Worm (Caenorhabditis elegans): Measurements from ENCODE around the gene unc-44.
A peak's percentile ranks its signal among the peaks of the same experiment; 100 is the strongest.

The unc-44 gene

DNA sequence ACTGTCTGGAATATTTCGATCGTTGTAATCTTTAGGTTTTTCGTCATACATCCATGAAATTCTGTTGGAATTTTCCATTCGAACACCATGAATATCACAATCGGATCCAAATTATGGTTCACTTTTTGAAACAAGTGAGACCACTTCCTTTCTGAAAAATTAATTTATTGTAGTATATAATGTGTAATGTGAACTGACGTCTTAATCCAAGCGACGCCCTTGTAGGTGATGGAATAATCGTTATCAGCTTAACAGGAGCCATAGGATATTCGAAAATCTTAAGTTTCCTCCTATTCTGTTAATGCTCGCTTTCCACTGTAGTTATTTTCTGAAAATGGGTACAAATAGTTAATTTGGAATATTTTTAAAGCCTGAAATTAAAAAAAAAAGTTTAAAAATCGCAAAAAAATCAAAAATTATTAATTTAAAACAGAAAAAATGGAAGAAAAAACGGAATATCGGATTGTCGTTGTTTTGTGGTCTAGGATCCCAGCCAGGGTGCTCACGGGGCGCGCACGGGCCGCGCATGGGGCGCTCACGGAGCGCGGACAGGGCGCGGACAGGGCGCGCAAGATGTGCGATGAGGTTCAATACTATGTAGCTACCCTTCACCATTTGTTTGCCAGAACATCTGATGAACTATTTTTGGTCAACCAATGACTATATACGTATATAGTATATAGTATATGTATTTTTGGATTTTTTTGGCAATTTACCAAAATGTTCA is 13.0 kb upstream of the unc-44 start, which contains the start of gene K02B2.6:
TSS of gene K02B2.6 (minus strand) at position 51 of the 727 bp plus-strand sequence.
- TF ChIP-seq R02D3.7 (tag; optimal IDR thresholded peaks at IDR 0.05) (no peak), lsy-2 (tag; optimal IDR thresholded peaks at IDR 0.05) (no peak), alr-1 (tag; optimal IDR thresholded peaks at IDR 0.05) (no peak), blmp-1 (tag; optimal IDR thresholded peaks at IDR 0.05; ENCODE audit: insufficient read depth) (no peak), zag-1 (tag; optimal IDR thresholded peaks at IDR 0.05) (no peak), lin-11 (tag; optimal IDR thresholded peaks at IDR 0.05) (no peak), fos-1 (tag; optimal IDR thresholded peaks at IDR 0.05) (no peak), elt-3 (tag; optimal IDR thresholded peaks at IDR 0.05) (no peak), sma-3 (GFP tag; optimal IDR thresholded peaks at IDR 0.05) (no peak), ZK546.5 (tag; optimal IDR thresholded peaks at IDR 0.05) (no peak)

DNA sequence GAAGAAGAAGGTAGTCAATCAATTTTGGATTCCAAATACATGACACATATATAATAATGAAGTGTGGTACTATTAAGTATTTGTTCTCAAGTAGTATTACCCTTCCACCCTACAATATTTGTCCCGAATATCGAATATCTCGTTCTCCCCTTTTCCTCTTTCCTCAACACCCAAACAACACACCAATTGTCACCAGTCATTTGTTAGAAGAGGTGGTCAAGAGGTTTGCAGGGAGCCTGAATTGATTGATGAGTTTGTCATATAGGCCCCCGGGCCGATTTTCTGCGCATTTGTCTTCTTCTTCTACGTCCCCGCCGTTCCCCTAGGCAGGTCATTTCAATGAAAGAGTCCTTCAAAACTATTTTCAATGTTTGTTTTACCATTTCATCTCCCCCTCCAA is 11.1 kb upstream of the unc-44 start:
- TF ChIP-seq elt-1 (tag; optimal IDR thresholded peaks at IDR 0.05) (no peak), nhr-129 (tag; optimal IDR thresholded peaks at IDR 0.05) (no peak), nhr-10 (tag; optimal IDR thresholded peaks at IDR 0.05) (no peak)

DNA sequence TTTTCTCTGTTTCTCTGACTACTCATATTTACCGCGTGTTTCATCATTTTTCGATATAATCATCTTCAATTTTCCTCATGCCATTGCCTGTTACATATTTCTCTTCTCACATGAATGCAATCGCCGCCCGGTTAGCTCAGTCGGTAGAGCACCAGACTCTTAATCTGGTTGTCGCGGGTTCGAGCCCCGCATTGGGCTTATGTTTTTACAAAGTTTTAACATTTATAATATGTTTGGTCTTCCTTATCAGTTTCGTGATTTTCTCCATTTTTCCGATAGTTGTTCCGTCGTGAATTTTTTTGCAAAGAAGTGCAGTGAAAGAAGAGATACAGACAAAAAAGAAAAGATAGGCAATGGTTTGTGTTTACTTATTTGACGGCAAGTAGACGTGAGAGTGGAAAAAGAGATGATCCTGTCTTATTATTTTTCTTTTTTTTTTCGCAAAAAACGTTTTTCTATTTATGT is 8.3 kb upstream of the unc-44 start:
- TF ChIP-seq nhr-129 (tag; optimal IDR thresholded peaks at IDR 0.05) (peak; percentile 89), lin-39 (tag; optimal IDR thresholded peaks at IDR 0.05) (no peak), mbf-1 (tag; optimal IDR thresholded peaks at IDR 0.05) (no peak), blmp-1 (tag; optimal IDR thresholded peaks at IDR 0.05; ENCODE audit: insufficient read depth) (peak; percentile 17), snpc-4 (tag; optimal IDR thresholded peaks at IDR 0.05) (no peak), sem-4 (tag; optimal IDR thresholded peaks at IDR 0.05) (peak; percentile 72), ZK546.5 (tag; optimal IDR thresholded peaks at IDR 0.05) (no peak), crh-2 (tag; optimal IDR thresholded peaks at IDR 0.05) (peak; percentile 94), egl-27 (tag; optimal IDR thresholded peaks at IDR 0.05) (peak; percentile 52), gmeb-1 (tag; optimal IDR thresholded peaks at IDR 0.05) (peak; percentile 81), ceh-82 (tag; optimal IDR thresholded peaks at IDR 0.05) (no peak), dmd-4 (tag; optimal IDR thresholded peaks at IDR 0.05) (no peak), nhr-21 (tag; optimal IDR thresholded peaks at IDR 0.05) (peak; percentile 89), elt-1 (tag; optimal IDR thresholded peaks at IDR 0.05) (no peak), ceh-16 (tag; optimal IDR thresholded peaks at IDR 0.05) (no peak), lin-13 (GFP tag; optimal IDR thresholded peaks at IDR 0.05) (peak; percentile 62), R02D3.7 (tag; optimal IDR thresholded peaks at IDR 0.05) (no peak), nhr-10 (tag; optimal IDR thresholded peaks at IDR 0.05) (no peak), fos-1 (tag; optimal IDR thresholded peaks at IDR 0.05) (peak; percentile 94), lin-11 (tag; optimal IDR thresholded peaks at IDR 0.05) (peak; percentile 36), F13H6.1 (tag; optimal IDR thresholded peaks at IDR 0.05) (peak; percentile 83), nhr-25 (tag; optimal IDR thresholded peaks at IDR 0.05) (peak; percentile 73), nhr-11 (tag; optimal IDR thresholded peaks at IDR 0.05) (no peak), aly-2 (tag; optimal IDR thresholded peaks at IDR 0.05) (no peak), nhr-6 (tag; optimal IDR thresholded peaks at IDR 0.05) (peak; percentile 43), zag-1 (tag; optimal IDR thresholded peaks at IDR 0.05) (no peak), peb-1 (tag; optimal IDR thresholded peaks at IDR 0.05) (no peak), nhr-77 (tag; optimal IDR thresholded peaks at IDR 0.05) (no peak), unc-55 (GFP tag; optimal IDR thresholded peaks at IDR 0.05) (peak; percentile 35), nhr-237 (tag; optimal IDR thresholded peaks at IDR 0.05) (no peak), unc-39 (tag; optimal IDR thresholded peaks at IDR 0.05) (no peak), sma-9 (GFP tag; optimal IDR thresholded peaks at IDR 0.05) (peak; percentile 67), sma-9 (tag; optimal IDR thresholded peaks at IDR 0.05) (no peak), nhr-12 (tag; optimal IDR thresholded peaks at IDR 0.05) (no peak), nhr-23 (tag; optimal IDR thresholded peaks at IDR 0.05) (no peak), elt-3 (tag; optimal IDR thresholded peaks at IDR 0.05) (no peak), lsy-2 (tag; optimal IDR thresholded peaks at IDR 0.05) (peak; percentile 7 to 64), ztf-1 (GFP tag; conservative IDR thresholded peaks at IDR 0.05) (no peak), ztf-4 (tag; optimal IDR thresholded peaks at IDR 0.05) (peak; percentile 34), Y55F3AM.14 (GFP tag; optimal IDR thresholded peaks at IDR 0.05) (peak; percentile 65), ama-1 (optimal IDR thresholded peaks at IDR 0.05) (no peak), unc-62 (GFP tag; optimal IDR thresholded peaks at IDR 0.05) (no peak), alr-1 (tag; optimal IDR thresholded peaks at IDR 0.05) (no peak), ztf-11 (tag; optimal IDR thresholded peaks at IDR 0.05) (no peak), C34F6.9 (tag; optimal IDR thresholded peaks at IDR 0.05) (peak; percentile 70), sma-3 (GFP tag; optimal IDR thresholded peaks at IDR 0.05) (peak; percentile 92), skn-1 (tag; optimal IDR thresholded peaks at IDR 0.05) (peak; percentile 44), mab-5 (tag; optimal IDR thresholded peaks at IDR 0.05) (peak; percentile 17)

Measured in whole organism, L2 larva.